Fruit fly (Drosophila melanogaster): Measurements from ENCODE around the gene Nup133.

Gene Nup133

DNA sequence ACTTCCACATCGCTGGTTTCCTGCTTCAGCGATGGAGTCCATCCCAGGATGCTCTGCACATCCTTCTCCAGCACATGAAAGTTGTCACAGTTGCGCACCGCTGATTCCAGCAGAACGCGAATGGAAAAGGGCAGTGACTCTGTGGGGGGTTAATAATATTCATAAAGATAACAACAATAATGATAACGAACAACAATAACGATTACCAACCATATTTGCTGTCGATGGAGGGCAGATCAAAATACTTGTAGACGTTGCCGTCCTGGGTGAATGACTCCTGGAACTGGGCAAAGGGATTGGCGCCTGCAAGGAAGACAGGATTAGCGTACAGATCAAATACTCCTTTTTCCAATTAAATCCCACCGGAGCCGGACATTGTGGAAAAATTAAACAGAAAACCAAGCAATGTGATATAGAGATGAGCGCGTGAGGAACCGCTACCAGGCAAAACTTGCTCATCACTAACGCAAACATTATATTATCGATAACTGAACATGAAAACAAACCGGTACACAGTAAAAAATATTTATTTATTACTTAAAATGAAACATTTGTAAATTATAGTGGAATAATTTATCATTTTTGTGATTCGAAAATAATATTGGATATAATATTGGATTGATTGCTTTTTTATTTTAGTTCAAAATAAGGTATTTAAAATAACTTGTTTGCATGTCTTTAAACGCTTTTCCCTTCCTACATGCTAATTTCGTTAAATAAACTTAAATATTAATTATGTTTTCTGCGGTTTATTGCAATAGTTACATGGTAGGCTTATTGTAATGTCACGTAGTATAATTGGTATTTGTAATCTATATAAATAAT lies 34.0 kb downstream of the Nup133 start, which contains the start of gene Irp-1A (continued):
- TF ChIP-seq otp (GFP tag; IDR thresholded peaks at IDR 0.05) (no peak), CG14050 (GFP tag; IDR thresholded peaks at IDR 0.05) (peak; percentile 36; the same call in 1 of the 3 replicates), HHEX (GFP tag; optimal IDR thresholded peaks at IDR 0.05) (peak; percentile 60), Aef1 (GFP tag; IDR thresholded peaks at IDR 0.05) (peak; percentile 56; the same call in 1 of the 3 replicates), Lhr (GFP tag; optimal IDR thresholded peaks at IDR 0.05) (peak; percentile 47), CG42726 (GFP tag; IDR thresholded peaks at IDR 0.05; ENCODE audit: partially characterized antibody) (peak; percentile 22; the same call in 1 of the 2 replicates), hkb (optimal IDR thresholded peaks at IDR 0.05) (no peak), hkb (GFP tag; IDR thresholded peaks at IDR 0.05) (peak; percentile 77), Elba2 (GFP tag; optimal IDR thresholded peaks at IDR 0.05) (no peak), D (optimal IDR thresholded peaks at IDR 0.05) (no peak), D (GFP tag; optimal IDR thresholded peaks at IDR 0.05) (peak; percentile 33), Jarid2 (GFP tag; optimal IDR thresholded peaks at IDR 0.05) (no peak), ab (GFP tag; optimal IDR thresholded peaks at IDR 0.05) (no peak), CG9932 (GFP tag; IDR thresholded peaks at IDR 0.05) (peak; percentile 84), lola (GFP tag; optimal IDR thresholded peaks at IDR 0.05) (peak in 1 of 3 experiments; percentile 71), h (optimal IDR thresholded peaks at IDR 0.05) (no peak), schlank (tag; optimal IDR thresholded peaks at IDR 0.05) (peak; percentile 21), lab (GFP tag; optimal IDR thresholded peaks at IDR 0.05) (peak; percentile 85), MESR4 (GFP tag; optimal IDR thresholded peaks at IDR 0.05) (peak; percentile 62), CG3163 (GFP tag; optimal IDR thresholded peaks at IDR 0.05) (no peak), slbo (GFP tag; IDR thresholded peaks at IDR 0.05) (peak; percentile 86), CG3995 (GFP tag; optimal IDR thresholded peaks at IDR 0.05) (peak; percentile 61), Dfd (GFP tag; optimal IDR thresholded peaks at IDR 0.05) (no peak), Atf3 (GFP tag; optimal IDR thresholded peaks at IDR 0.05) (no peak), nom (GFP tag; optimal IDR thresholded peaks at IDR 0.05) (peak; percentile 35), p53 (GFP tag; optimal IDR thresholded peaks at IDR 0.05) (no peak), H2.0 (GFP tag; IDR thresholded peaks at IDR 0.05) (peak; percentile 67), CG5180 (GFP tag; optimal IDR thresholded peaks at IDR 0.05) (peak; percentile 33), NK7.1 (GFP tag; optimal IDR thresholded peaks at IDR 0.05) (no peak), jumu (GFP tag; optimal IDR thresholded peaks at IDR 0.05) (no peak), Hsf (GFP tag; optimal IDR thresholded peaks at IDR 0.05) (peak; percentile 49), CG1832 (GFP tag; optimal IDR thresholded peaks at IDR 0.05) (no peak), lilli (GFP tag; optimal IDR thresholded peaks at IDR 0.05) (peak; percentile 73), crp (GFP tag; optimal IDR thresholded peaks at IDR 0.05) (peak in 1 of 2 experiments; percentile 7), chn (GFP tag; optimal IDR thresholded peaks at IDR 0.05) (peak; percentile 14), Six4 (GFP tag; optimal IDR thresholded peaks at IDR 0.05) (peak; percentile 71), CG11504 (tag; optimal IDR thresholded peaks at IDR 0.05) (peak; percentile 85), Antp (GFP tag; optimal IDR thresholded peaks at IDR 0.05) (peak; percentile 19), Doc2 (GFP tag; IDR thresholded peaks at IDR 0.05) (no peak), dati (GFP tag; IDR thresholded peaks at IDR 0.05) (no peak), CG8478 (optimal IDR thresholded peaks at IDR 0.05) (no peak), Ravus (GFP tag; IDR thresholded peaks at IDR 0.05) (peak; percentile 2; the same call in 1 of the 2 replicates), nerfin-1 (tag; optimal IDR thresholded peaks at IDR 0.05) (peak; percentile 66), CG4424 (GFP tag; optimal IDR thresholded peaks at IDR 0.05) (peak; percentile 74), CG4820 (GFP tag; optimal IDR thresholded peaks at IDR 0.05) (peak; percentile 2), gsb-n (tag; optimal IDR thresholded peaks at IDR 0.05) (peak; percentile 79), CG9797 (GFP tag; optimal IDR thresholded peaks at IDR 0.05) (no peak), CG5953 (GFP tag; IDR thresholded peaks at IDR 0.05) (no peak), usp (GFP tag; optimal IDR thresholded peaks at IDR 0.05) (no peak), CG11696 (GFP tag; IDR thresholded peaks at IDR 0.05) (peak; percentile 43; the same call in 1 of the 2 replicates)
